Worm (Caenorhabditis elegans) whole organism, midembryonic: Measurements from ENCODE around the gene T19C3.5.

Source experiments
- T22C8.4 ChIP-seq: fragments of 200-800 bp; sonication (Bioruptor generic); IDR thresholded peaks from 2 replicates; pipeline ENCODE4 v1.3.6; 2022; ENCODE audit warnings: missing genetic modification characterization, missing compliant biosample characterization
- cog-1 ChIP-seq: sonication (generic microtip); optimal IDR thresholded peaks from 2 replicates; lab custom pipeline; 2016; ENCODE audit warnings: missing genetic modification characterization, missing compliant biosample characterization
- flt-1 ChIP-seq: fragments of 200-800 bp; sonication (Bioruptor generic); IDR thresholded peaks from 2 replicates; pipeline ENCODE4 v1.3.6; 2022; ENCODE audit warnings: missing genetic modification characterization, missing compliant biosample characterization
- ref-1 ChIP-seq: fragments of 200-800 bp; sonication (Bioruptor generic); conservative IDR thresholded peaks from 2 replicates; pipeline ENCODE4 v1.3.6; 2022; ENCODE audit warnings: missing genetic modification reagents, missing genetic modification characterization, missing compliant biosample characterization

DNA sequence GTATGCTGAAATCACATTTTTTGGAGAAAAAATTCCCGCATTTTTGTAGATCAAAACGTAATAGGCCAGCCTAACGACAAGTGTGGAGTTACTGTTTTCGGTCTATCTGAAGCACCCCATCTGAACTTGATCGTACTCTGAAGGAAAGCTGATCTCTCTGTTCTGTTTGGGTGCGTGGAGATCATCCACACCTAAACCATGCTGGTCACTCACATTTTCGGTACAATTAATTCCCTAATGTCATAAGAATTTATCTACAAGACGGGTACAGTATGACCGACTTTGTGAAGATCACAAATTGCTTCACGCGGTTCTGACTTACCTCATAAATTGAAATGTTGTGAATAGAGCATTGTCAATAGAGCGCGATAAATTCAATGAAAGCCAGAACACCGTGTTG, 22.2 kb upstream of the T19C3.5 start:
- TF ChIP-seq ref-1 (GFP tag; lab: Robert Waterston, UW) (no peak), flt-1 (GFP tag; lab: Robert Waterston, UW) (no peak), cog-1 (tag; lab: Kevin White, UChicago) (no peak), T22C8.4 (GFP tag; lab: Robert Waterston, UW) (no peak)
